Worm (Caenorhabditis elegans): ENCODE results near the gene nspb-1.

- TF ChIP-seq dao-5 (tag; optimal IDR thresholded peaks at IDR 0.05) (no peak), him-1 (tag; optimal IDR thresholded peaks at IDR 0.05) (no peak)
Observed at ce11 chrIV:6574343-6574742, 16.6 kb downstream of the nspb-1 start.

All from whole organism, L4/young adult.